Worm (Caenorhabditis elegans) whole organism, mixed stage, embryonic: ENCODE data around the gene fbxa-1.
A peak's percentile ranks its signal among the peaks of the same experiment; 100 is the strongest.

Experiments
- M03D4.4 ChIP-seq: sonication (generic microtip); optimal IDR thresholded peaks from 2 replicates; lab custom pipeline; 2017; ENCODE audit warnings: mild to moderate bottlenecking, missing genetic modification characterization, missing compliant biosample characterization
- bed-3 ChIP-seq: fragments of 200-800 bp; sonication (Bioruptor generic); optimal IDR thresholded peaks from 3 replicates; lab custom pipeline; 2018; ENCODE audit warnings: mild to moderate bottlenecking, missing genetic modification characterization, moderate library complexity, missing compliant biosample characterization
- ceh-39 ChIP-seq: fragments of 150-350 bp; optimal IDR thresholded peaks from 2 replicates; lab custom pipeline; 2014; ENCODE audit warnings: missing biosample characterization, missing genetic modification characterization
- ceh-43 ChIP-seq: fragments of 200-800 bp; sonication (Bioruptor generic); optimal IDR thresholded peaks from 2 replicates; lab custom pipeline; 2018; ENCODE audit warnings: mild to moderate bottlenecking, missing genetic modification characterization, moderate library complexity, missing compliant biosample characterization
- ces-1 ChIP-seq: fragments of 150-350 bp; optimal IDR thresholded peaks from 2 replicates; lab custom pipeline; 2014; ENCODE audit warnings: missing biosample characterization, missing genetic modification reagents, missing genetic modification characterization
- cnd-1 ChIP-seq: fragments of 200-800 bp; sonication (Bioruptor generic); optimal IDR thresholded peaks from 2 replicates; lab custom pipeline; 2018; ENCODE audit warnings: mild to moderate bottlenecking, missing genetic modification characterization, missing compliant biosample characterization
- drap-1 ChIP-seq: fragments of 200-800 bp; sonication (Bioruptor generic); optimal IDR thresholded peaks from 3 replicates; lab custom pipeline; 2018; ENCODE audit warnings: mild to moderate bottlenecking, missing genetic modification characterization, missing compliant biosample characterization
- elt-1 ChIP-seq: sonication (generic microtip); optimal IDR thresholded peaks from 2 replicates; lab custom pipeline; 2017; ENCODE audit warnings: missing genetic modification characterization, mild to moderate bottlenecking, missing compliant biosample characterization, antibody characterized with exemption, moderate library complexity, borderline replicate concordance; ENCODE audit not compliant: insufficient read depth
- flh-1 ChIP-seq: fragments of 200-800 bp; sonication (Bioruptor generic); optimal IDR thresholded peaks from 2 replicates; lab custom pipeline; 2018; ENCODE audit warnings: mild to moderate bottlenecking, missing genetic modification characterization, moderate library complexity, missing compliant biosample characterization
- ham-2 ChIP-seq: fragments of 200-800 bp; sonication (Bioruptor generic); optimal IDR thresholded peaks from 2 replicates; lab custom pipeline; 2018; ENCODE audit warnings: mild to moderate bottlenecking, missing genetic modification characterization, missing compliant biosample characterization
- hlh-1 ChIP-seq: fragments of 150-350 bp; optimal IDR thresholded peaks from 2 replicates; lab custom pipeline; 2014; ENCODE audit warnings: missing biosample characterization, missing genetic modification reagents, missing genetic modification characterization
- lin-13 ChIP-seq: fragments of 150-350 bp; optimal IDR thresholded peaks from 2 replicates; lab custom pipeline; 2014; ENCODE audit warnings: missing biosample characterization, missing genetic modification characterization
- lin-32 ChIP-seq: fragments of 200-800 bp; sonication (Bioruptor generic); optimal IDR thresholded peaks from 2 replicates; lab custom pipeline; 2018; ENCODE audit warnings: mild to moderate bottlenecking, missing genetic modification characterization, missing compliant biosample characterization
- lsy-2 ChIP-seq: fragments of 150-350 bp; optimal IDR thresholded peaks from 2 replicates; lab custom pipeline; 2014; ENCODE audit warnings: missing biosample characterization, missing genetic modification characterization
- mab-5 ChIP-seq: fragments of 150-350 bp; optimal IDR thresholded peaks from 2 replicates; lab custom pipeline; 2014; ENCODE audit warnings: missing biosample characterization, missing genetic modification characterization
- mep-1 ChIP-seq: fragments of 150-350 bp; optimal IDR thresholded peaks from 2 replicates; lab custom pipeline; 2017; ENCODE audit warnings: missing biosample characterization, missing genetic modification reagents, missing genetic modification characterization, inconsistent platforms
- mls-2 ChIP-seq: sonication (generic microtip); optimal IDR thresholded peaks from 2 replicates; lab custom pipeline; 2016; ENCODE audit warnings: mild to moderate bottlenecking, missing genetic modification characterization, moderate library complexity, missing compliant biosample characterization
- nhr-12 ChIP-seq: fragments of 150-350 bp; optimal IDR thresholded peaks from 2 replicates; lab custom pipeline; 2014; ENCODE audit warnings: missing biosample characterization, missing genetic modification characterization
- nhr-2 ChIP-seq: fragments of 150-350 bp; optimal IDR thresholded peaks from 2 replicates; lab custom pipeline; 2014; ENCODE audit warnings: missing biosample characterization, missing genetic modification characterization
- nhr-237 ChIP-seq: fragments of 150-350 bp; optimal IDR thresholded peaks from 2 replicates; lab custom pipeline; 2014; ENCODE audit warnings: missing biosample characterization, missing genetic modification characterization
- nhr-28 ChIP-seq: fragments of 150-350 bp; optimal IDR thresholded peaks from 2 replicates; lab custom pipeline; 2014; ENCODE audit warnings: missing biosample characterization, missing genetic modification characterization
- nhr-76 ChIP-seq: sonication (generic microtip); optimal IDR thresholded peaks from 2 replicates; lab custom pipeline; 2017; ENCODE audit warnings: missing biosample characterization, missing genetic modification characterization
- pha-4 ChIP-seq: fragments of 150-350 bp; optimal IDR thresholded peaks from 2 replicates; lab custom pipeline; 2018; ENCODE audit warnings: missing biosample characterization, missing genetic modification reagents, missing genetic modification characterization
- sem-2 ChIP-seq: fragments of 200-800 bp; sonication (Bioruptor generic); optimal IDR thresholded peaks from 2 replicates; lab custom pipeline; 2018; ENCODE audit warnings: mild to moderate bottlenecking, missing genetic modification characterization, missing compliant biosample characterization
- snpc-4 ChIP-seq: fragments of 150-350 bp; optimal IDR thresholded peaks from 2 replicates; lab custom pipeline; 2014; ENCODE audit warnings: missing biosample characterization, missing genetic modification characterization
- sptf-1 ChIP-seq: sonication (generic microtip); optimal IDR thresholded peaks from 2 replicates; lab custom pipeline; 2017; ENCODE audit warnings: mild to moderate bottlenecking, missing genetic modification characterization, moderate library complexity, missing compliant biosample characterization
- tbx-8 ChIP-seq: fragments of 200-800 bp; sonication (Bioruptor generic); optimal IDR thresholded peaks from 2 replicates; lab custom pipeline; 2018; ENCODE audit warnings: mild to moderate bottlenecking, missing genetic modification characterization, moderate library complexity, missing compliant biosample characterization
- unc-120 ChIP-seq: sonication (generic microtip); optimal IDR thresholded peaks from 2 replicates; lab custom pipeline; 2017; ENCODE audit warnings: missing genetic modification characterization, missing compliant biosample characterization; ENCODE audit not compliant: poor library complexity, severe bottlenecking
- unc-39 ChIP-seq: fragments of 150-350 bp; optimal IDR thresholded peaks from 2 replicates; lab custom pipeline; 2014; ENCODE audit warnings: missing biosample characterization, missing genetic modification characterization
- unc-62 ChIP-seq: fragments of 150-350 bp; optimal IDR thresholded peaks from 2 replicates; lab custom pipeline; 2014; ENCODE audit warnings: missing biosample characterization, missing genetic modification reagents, missing genetic modification characterization
- zip-8 ChIP-seq: fragments of 150-350 bp; optimal IDR thresholded peaks from 2 replicates; lab custom pipeline; 2014; ENCODE audit warnings: missing biosample characterization, missing genetic modification characterization
- ztf-11 ChIP-seq: fragments of 150-350 bp; optimal IDR thresholded peaks from 2 replicates; lab custom pipeline; 2014; ENCODE audit warnings: missing biosample characterization, missing genetic modification characterization

The fbxa-1 gene

DNA sequence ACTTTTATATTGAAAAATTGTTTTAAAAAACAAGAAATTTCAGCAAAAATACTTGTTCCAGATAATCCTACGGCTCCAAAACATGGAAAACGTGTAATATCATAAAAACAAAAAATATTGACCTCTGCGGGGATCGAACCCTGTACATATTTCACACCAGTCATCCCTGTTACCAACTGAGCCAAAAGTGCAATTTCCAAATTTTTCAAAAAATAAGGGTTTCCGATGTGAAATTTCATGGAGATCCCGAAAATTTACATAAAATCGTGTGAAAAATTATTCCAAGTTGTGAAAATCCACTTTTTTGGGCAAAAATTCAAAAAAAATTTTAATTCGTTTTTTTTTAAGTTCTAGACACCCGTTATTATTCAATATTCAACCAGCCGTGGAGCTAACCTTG, 3.8 kb downstream of the fbxa-1 start:
- no peak for TF ChIP-seq pha-4
- TF ChIP-seq sptf-1 (tag; lab: Kevin White, UChicago), result no peak
- TF ChIP-seq tbx-8, result no peak
- no peak for TF ChIP-seq cnd-1 (tag; lab: Kevin White, UChicago)
- TF ChIP-seq unc-120 (tag; lab: Kevin White, UChicago), result no peak
- no peak for TF ChIP-seq nhr-12 (tag; lab: Kevin White, UChicago)
- TF ChIP-seq nhr-2 (tag; lab: Kevin White, UChicago), result no peak
- no peak for TF ChIP-seq nhr-237 (tag; lab: Kevin White, UChicago)
- no peak for TF ChIP-seq sem-2 (GFP tag; lab: Kevin White, UChicago)
- no peak for TF ChIP-seq lsy-2 (tag; lab: Kevin White, UChicago)
- no peak for TF ChIP-seq flh-1
- TF ChIP-seq unc-62, result no peak
- no peak for TF ChIP-seq nhr-28 (tag; lab: Kevin White, UChicago)
- no peak for TF ChIP-seq nhr-76 (tag; lab: Kevin White, UChicago)
- no peak for TF ChIP-seq mep-1
- TF ChIP-seq hlh-1, result no peak

DNA sequence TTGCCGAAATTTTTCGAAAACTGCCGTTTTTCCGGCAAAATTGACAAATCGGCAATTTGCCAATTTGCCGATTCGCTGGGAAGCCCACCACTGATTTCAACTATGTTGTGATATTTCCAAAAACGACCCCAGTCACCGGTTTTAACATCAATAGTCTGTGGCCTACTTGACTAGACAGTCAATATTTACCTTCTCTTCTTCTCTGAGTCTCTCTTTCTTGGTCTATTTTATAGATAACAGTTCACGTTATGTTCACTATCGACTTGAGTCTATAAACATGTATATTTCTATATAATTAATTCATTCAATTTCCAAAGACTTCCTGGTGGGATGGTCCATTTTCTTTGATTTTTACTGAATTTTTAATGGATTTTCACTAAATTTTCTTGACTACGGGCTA, 13.2 kb downstream of the fbxa-1 start:
- TF ChIP-seq pha-4 (peak; percentile 68), lsy-2 (tag; lab: Kevin White, UChicago) (no peak), unc-120 (tag; lab: Kevin White, UChicago) (no peak), unc-39 (tag; lab: Kevin White, UChicago) (no peak), ztf-11 (no peak), nhr-28 (tag; lab: Kevin White, UChicago) (no peak), zip-8 (tag; lab: Kevin White, UChicago) (no peak), drap-1 (no peak)

DNA sequence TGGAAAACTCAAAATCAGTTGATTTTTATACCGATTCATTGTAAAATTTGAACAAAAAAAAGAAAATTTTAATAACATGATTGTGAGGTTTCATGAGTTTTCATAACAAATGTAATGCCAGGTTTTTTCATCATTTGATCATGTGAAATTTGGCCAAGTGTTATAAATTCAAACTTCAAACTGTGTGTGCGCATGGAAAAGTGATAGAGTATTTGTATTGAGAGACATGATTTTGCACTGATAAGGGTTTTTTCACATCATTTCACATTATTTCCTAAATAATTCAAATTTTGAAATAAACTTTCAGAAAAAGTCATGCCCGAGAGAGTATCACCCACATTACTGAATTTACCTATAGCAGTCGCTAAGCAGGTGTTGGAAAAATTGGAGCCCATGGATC, 16.8 kb downstream of the fbxa-1 start, which contains the start of gene fbxa-219:
fbxa-219 (plus strand) TSS at position 277 of the 400 bp plus-strand sequence.
- no peak for TF ChIP-seq nhr-28 (tag; lab: Kevin White, UChicago)
- TF ChIP-seq pha-4, result no peak
- TF ChIP-seq ztf-11, result no peak
- TF ChIP-seq elt-1 (tag; lab: Kevin White, UChicago), result no peak
- no peak for TF ChIP-seq unc-39 (tag; lab: Kevin White, UChicago)
- no peak for TF ChIP-seq ceh-43 (GFP tag; lab: Kevin White, UChicago)
- no peak for TF ChIP-seq unc-62
- TF ChIP-seq sem-2 (GFP tag; lab: Kevin White, UChicago), result no peak
- no peak for TF ChIP-seq hlh-1
- no peak for TF ChIP-seq snpc-4
- no peak for TF ChIP-seq ceh-39
- TF ChIP-seq ces-1 (GFP tag; lab: Kevin White, UChicago), result no peak
- TF ChIP-seq lin-32 (GFP tag; lab: Kevin White, UChicago), result no peak
- TF ChIP-seq mab-5 (tag; lab: Kevin White, UChicago), result no peak

DNA sequence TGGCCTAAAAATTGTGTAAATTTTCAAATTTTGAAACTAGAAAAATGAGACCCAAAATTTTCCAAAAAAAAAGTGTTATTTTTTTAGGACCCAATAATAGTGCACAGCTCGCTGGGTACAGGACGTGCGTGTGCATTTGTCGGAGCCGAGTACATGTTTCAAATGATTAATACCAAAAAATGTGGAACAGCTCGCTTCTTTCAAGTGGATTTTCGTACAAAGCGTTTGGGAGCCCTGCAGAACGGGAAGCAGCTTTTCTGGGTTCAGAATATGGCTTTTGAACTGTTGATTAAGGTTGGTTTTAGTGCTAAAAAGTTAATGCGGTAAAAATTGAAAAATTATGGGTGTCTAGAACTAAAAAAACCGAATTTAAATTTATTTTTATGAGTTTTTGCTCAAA, 19.7 kb downstream of the fbxa-1 start:
- TF ChIP-seq mep-1 (no peak), pha-4 (no peak), hlh-1 (no peak), ham-2 (no peak), elt-1 (tag; lab: Kevin White, UChicago) (no peak), drap-1 (no peak), nhr-237 (tag; lab: Kevin White, UChicago) (no peak), snpc-4 (no peak), unc-62 (no peak), bed-3 (GFP tag; lab: Kevin White, UChicago) (no peak), cnd-1 (tag; lab: Kevin White, UChicago) (no peak), M03D4.4 (no peak), lin-13 (tag; lab: Kevin White, UChicago) (no peak), nhr-2 (tag; lab: Kevin White, UChicago) (no peak), lin-32 (GFP tag; lab: Kevin White, UChicago) (no peak), ceh-43 (GFP tag; lab: Kevin White, UChicago) (no peak), sem-2 (GFP tag; lab: Kevin White, UChicago) (no peak), nhr-12 (tag; lab: Kevin White, UChicago) (no peak), mls-2 (tag; lab: Kevin White, UChicago) (no peak), lsy-2 (tag; lab: Kevin White, UChicago) (no peak)
